Fruit fly (Drosophila melanogaster): ENCODE results near the gene CG18048.
A peak's percentile ranks its signal among the peaks of the same experiment; 100 is the strongest.

The CG18048 gene

DNA sequence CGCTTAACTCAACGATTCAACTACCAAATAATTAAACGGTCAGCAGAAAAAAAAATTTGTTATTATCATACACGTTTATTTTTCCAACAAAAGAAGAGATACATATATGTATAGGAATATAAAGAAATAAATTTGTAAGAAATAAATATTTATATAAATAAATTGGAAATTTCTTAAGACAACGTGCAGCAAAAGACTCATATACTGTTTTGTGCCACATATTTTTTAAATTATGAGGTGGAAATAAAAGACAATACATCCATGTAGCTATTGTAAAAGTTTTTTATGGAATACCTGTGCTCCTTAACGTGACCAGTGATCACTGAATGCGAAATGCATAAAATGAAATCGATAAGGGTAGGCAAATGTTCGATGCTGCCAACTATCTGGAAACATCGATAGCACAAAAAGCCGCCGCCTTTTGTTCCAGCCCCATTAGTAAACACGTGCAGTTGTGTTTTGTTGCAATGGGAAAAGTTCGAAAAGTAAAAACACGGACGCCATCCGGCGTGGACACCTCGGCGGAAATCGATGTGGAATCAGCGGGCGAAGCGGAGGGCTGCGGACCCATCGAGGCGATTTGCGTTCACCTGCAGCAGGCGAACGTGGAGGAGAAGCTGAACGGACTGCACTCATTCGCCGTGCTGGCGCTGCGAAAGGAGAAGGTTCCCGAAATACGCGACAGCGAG, 22.8 kb downstream of the CG18048 start, which contains the start of gene CG10286:
Gene CG10286, plus strand, starts transcription at position 416 of the 689 bp plus-strand sequence.
- no peak for TF ChIP-seq CG2889 (GFP tag; IDR thresholded peaks at IDR 0.05)
- peak; percentile 62 for TF ChIP-seq Rfx (GFP tag; IDR thresholded peaks at IDR 0.05)
- no peak for TF ChIP-seq pros (GFP tag; optimal IDR thresholded peaks at IDR 0.05)
- peak; percentile 54 for TF ChIP-seq CG7987 (GFP tag; optimal IDR thresholded peaks at IDR 0.05)
- TF ChIP-seq Elba2 (GFP tag; optimal IDR thresholded peaks at IDR 0.05): no peak
- peak; percentile 27 for TF ChIP-seq Sin3A (optimal IDR thresholded peaks at IDR 0.05)
- peak; percentile 62 for TF ChIP-seq gem (tag; optimal IDR thresholded peaks at IDR 0.05)
- peak; percentile 68 for TF ChIP-seq unc-4 (GFP tag; IDR thresholded peaks at IDR 0.05; ENCODE audit: partially characterized antibody)
- TF ChIP-seq hth (optimal IDR thresholded peaks at IDR 0.05): no peak
- TF ChIP-seq CG1024 (GFP tag; IDR thresholded peaks at IDR 0.05): peak; percentile 62; the same call in 1 of the 2 replicates
- no peak for TF ChIP-seq CG18764 (GFP tag; optimal IDR thresholded peaks at IDR 0.05)
- peak; percentile 51; the same call in 2 of the 3 replicates for TF ChIP-seq Doc3 (GFP tag; IDR thresholded peaks at IDR 0.05; ENCODE audit: partially characterized antibody)
- no peak for TF ChIP-seq CG43689 (GFP tag; IDR thresholded peaks at IDR 0.05)
- TF ChIP-seq Chrac-16 (GFP tag; optimal IDR thresholded peaks at IDR 0.05): no peak
- peak; percentile 7 for TF ChIP-seq Six4 (GFP tag; optimal IDR thresholded peaks at IDR 0.05)
- TF ChIP-seq emc (GFP tag; optimal IDR thresholded peaks at IDR 0.05): no peak
- TF ChIP-seq Hr51 (GFP tag; optimal IDR thresholded peaks at IDR 0.05): no peak
- TF ChIP-seq CG12104 (GFP tag; optimal IDR thresholded peaks at IDR 0.05): peak; percentile 42
- no peak for TF ChIP-seq GATAe (GFP tag; conservative IDR thresholded peaks at IDR 0.05)
- TF ChIP-seq Xrp1 (GFP tag; IDR thresholded peaks at IDR 0.05): peak; percentile 43
- peak; percentile 72 for TF ChIP-seq vvl (GFP tag; IDR thresholded peaks at IDR 0.05)
- TF ChIP-seq CG12219 (GFP tag; optimal IDR thresholded peaks at IDR 0.05): no peak
- peak; percentile 58; the same call in 2 of the 3 replicates for TF ChIP-seq Dbx (GFP tag; IDR thresholded peaks at IDR 0.05)
- TF ChIP-seq cas (GFP tag; IDR thresholded peaks at IDR 0.05): no peak
- TF ChIP-seq prd (optimal IDR thresholded peaks at IDR 0.05): no peak
- peak; percentile 30; the same call in 1 of the 3 replicates for TF ChIP-seq prd (GFP tag; IDR thresholded peaks at IDR 0.05)
- no peak for TF ChIP-seq kni (GFP tag; optimal IDR thresholded peaks at IDR 0.05)
- TF ChIP-seq fd96Cb (tag; optimal IDR thresholded peaks at IDR 0.05): peak; percentile 6
- TF ChIP-seq klu (GFP tag; IDR thresholded peaks at IDR 0.05): no peak
- TF ChIP-seq wdn (GFP tag; IDR thresholded peaks at IDR 0.05): no peak
- no peak for TF ChIP-seq Kr (GFP tag; optimal IDR thresholded peaks at IDR 0.05)
- TF ChIP-seq C15 (GFP tag; IDR thresholded peaks at IDR 0.05): no peak
- peak; percentile 54; the same call in 1 of the 2 replicates for TF ChIP-seq nerfin-2 (GFP tag; IDR thresholded peaks at IDR 0.05; ENCODE audit: partially characterized antibody)
- no peak for TF ChIP-seq Xbp1 (GFP tag; optimal IDR thresholded peaks at IDR 0.05)
- no peak for TF ChIP-seq Drgx (GFP tag; IDR thresholded peaks at IDR 0.05)
- TF ChIP-seq tap (tag; optimal IDR thresholded peaks at IDR 0.05): peak; percentile 61
- TF ChIP-seq B-H1 (GFP tag; IDR thresholded peaks at IDR 0.05): peak; percentile 44; the same call in 1 of the 3 replicates
- TF ChIP-seq ham (GFP tag; IDR thresholded peaks at IDR 0.05): no peak
- TF ChIP-seq pita (GFP tag; optimal IDR thresholded peaks at IDR 0.05): no peak
- TF ChIP-seq pho (GFP tag; optimal IDR thresholded peaks at IDR 0.05): no peak
- no peak for TF ChIP-seq CG12769 (tag; optimal IDR thresholded peaks at IDR 0.05)
- TF ChIP-seq CG18262 (tag; optimal IDR thresholded peaks at IDR 0.05): peak; percentile 67
- TF ChIP-seq bab2 (GFP tag; optimal IDR thresholded peaks at IDR 0.05): no peak
- TF ChIP-seq Dad (GFP tag; optimal IDR thresholded peaks at IDR 0.05): no peak
- peak; percentile 76; the same call in 1 of the 3 replicates for TF ChIP-seq CG7963 (GFP tag; IDR thresholded peaks at IDR 0.05; ENCODE audit: partially characterized antibody)
- TF ChIP-seq jing (GFP tag; optimal IDR thresholded peaks at IDR 0.05): no peak
- no peak for TF ChIP-seq CG3163 (GFP tag; optimal IDR thresholded peaks at IDR 0.05)
- no peak for TF ChIP-seq CG10543 (GFP tag; optimal IDR thresholded peaks at IDR 0.05)
- no peak for TF ChIP-seq CG8944 (GFP tag; optimal IDR thresholded peaks at IDR 0.05)
- TF ChIP-seq Opbp (GFP tag; IDR thresholded peaks at IDR 0.05; ENCODE audit: partially characterized antibody): peak; percentile 83
- TF ChIP-seq Bteb2 (GFP tag; optimal IDR thresholded peaks at IDR 0.05): no peak
